Worm (Caenorhabditis elegans) whole organism, early embryonic: ENCODE results near the gene F14D2.5.

Source experiments
- B0310.2 ChIP-seq: sonication (generic microtip); optimal IDR thresholded peaks from 2 replicates; lab custom pipeline; 2016; ENCODE audit warnings: mild to moderate bottlenecking, missing genetic modification characterization, missing compliant biosample characterization
- F13C5.2 ChIP-seq: sonication (generic microtip); optimal IDR thresholded peaks from 2 replicates; lab custom pipeline; 2017; ENCODE audit warnings: mild to moderate bottlenecking, missing genetic modification characterization, inconsistent platforms, missing compliant biosample characterization
- ama-1 ChIP-seq: fragments of 150-350 bp; optimal IDR thresholded peaks from 2 replicates; lab custom pipeline; 2014
- hnd-1 ChIP-seq: sonication (generic microtip); optimal IDR thresholded peaks from 2 replicates; lab custom pipeline; 2016; ENCODE audit warnings: missing genetic modification characterization, missing compliant biosample characterization
- pes-1 ChIP-seq: fragments of 200-800 bp; sonication (Bioruptor generic); IDR thresholded peaks from 2 replicates; pipeline ENCODE4 v1.3.6; 2022; ENCODE audit warnings: missing genetic modification reagents, missing genetic modification characterization, missing compliant biosample characterization

DNA sequence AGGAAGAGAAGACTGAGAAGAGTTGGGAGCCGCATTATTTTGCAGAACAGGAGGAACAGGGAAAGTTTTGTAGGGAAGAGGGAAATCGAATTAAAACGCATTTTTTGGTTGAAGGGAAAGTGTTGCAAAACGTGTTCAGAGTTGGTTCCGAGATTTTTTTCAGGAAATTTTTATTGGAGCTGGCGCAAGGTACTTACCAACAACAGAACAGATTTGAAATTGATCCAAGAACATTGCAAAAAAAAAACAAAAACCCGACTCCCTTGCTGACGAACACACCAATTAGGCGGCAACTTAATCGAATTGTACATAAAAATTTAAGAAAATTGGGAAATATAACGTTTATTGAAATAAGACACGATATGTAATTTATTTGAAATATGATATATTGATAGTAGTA, 1.8 kb upstream of the F14D2.5 start, which contains the start of gene F14D2.7:
- no peak for TF ChIP-seq pes-1
- no peak for TF ChIP-seq F13C5.2 (tag; lab: Kevin White, UChicago)
- no peak for TF ChIP-seq hnd-1
- no peak for TF ChIP-seq ama-1 (lab: Kevin White, UChicago)
- TF ChIP-seq B0310.2 (tag; lab: Kevin White, UChicago): no peak
